Worm (Caenorhabditis elegans): Measurements from ENCODE around the gene T23G4.2.

Gene T23G4.2

ce11 chrIV:13699384-13699788, 10.0 kb upstream of the T23G4.2 start (continued):
- TF ChIP-seq elt-1 (tag; optimal IDR thresholded peaks at IDR 0.05) = peak; percentile 52
- no peak for TF ChIP-seq dmd-4 (tag; optimal IDR thresholded peaks at IDR 0.05)
- no peak for TF ChIP-seq aly-2 (tag; optimal IDR thresholded peaks at IDR 0.05)

- TF ChIP-seq fos-1 (tag; optimal IDR thresholded peaks at IDR 0.05) (no peak), lin-39 (tag; optimal IDR thresholded peaks at IDR 0.05) (no peak), ztf-4 (tag; optimal IDR thresholded peaks at IDR 0.05) (no peak), mbf-1 (tag; optimal IDR thresholded peaks at IDR 0.05) (no peak), nhr-77 (tag; optimal IDR thresholded peaks at IDR 0.05) (no peak), ztf-11 (tag; optimal IDR thresholded peaks at IDR 0.05) (no peak), blmp-1 (tag; optimal IDR thresholded peaks at IDR 0.05; ENCODE audit: insufficient read depth) (no peak), sma-9 (GFP tag; optimal IDR thresholded peaks at IDR 0.05) (no peak), sma-9 (tag; optimal IDR thresholded peaks at IDR 0.05) (no peak), unc-55 (GFP tag; optimal IDR thresholded peaks at IDR 0.05) (no peak), unc-62 (GFP tag; optimal IDR thresholded peaks at IDR 0.05) (no peak), crh-2 (tag; optimal IDR thresholded peaks at IDR 0.05) (no peak), nhr-21 (tag; optimal IDR thresholded peaks at IDR 0.05) (no peak), zag-1 (tag; optimal IDR thresholded peaks at IDR 0.05) (no peak), gmeb-1 (tag; optimal IDR thresholded peaks at IDR 0.05) (no peak), unc-39 (tag; optimal IDR thresholded peaks at IDR 0.05) (no peak)
These were observed 9.2 kb upstream of the T23G4.2 start, which contains the start of gene T23G4.127 for ce11 chrIV:13698603-13699002. Gene T23G4.127 (minus strand): TSS chrIV:13698703.

- TF ChIP-seq ama-1 (optimal IDR thresholded peaks at IDR 0.05) = no peak
- TF ChIP-seq ZK546.5 (tag; optimal IDR thresholded peaks at IDR 0.05) = no peak
- TF ChIP-seq C34F6.9 (tag; optimal IDR thresholded peaks at IDR 0.05) = no peak
- TF ChIP-seq unc-39 (tag; optimal IDR thresholded peaks at IDR 0.05) = no peak
These were observed 7.5 kb upstream of the T23G4.2 start for ce11 chrIV:13696900-13697299.

- TF ChIP-seq lsy-2 (tag; optimal IDR thresholded peaks at IDR 0.05) (peak in 1 of 2 experiments; percentile 36), zag-1 (tag; optimal IDR thresholded peaks at IDR 0.05) (peak; percentile 32), sma-9 (GFP tag; optimal IDR thresholded peaks at IDR 0.05) (peak; percentile 37), sma-9 (tag; optimal IDR thresholded peaks at IDR 0.05) (no peak), nhr-25 (tag; optimal IDR thresholded peaks at IDR 0.05) (peak; percentile 42), mab-5 (tag; optimal IDR thresholded peaks at IDR 0.05) (peak; percentile 97), sem-4 (tag; optimal IDR thresholded peaks at IDR 0.05) (peak; percentile 27), ceh-16 (tag; optimal IDR thresholded peaks at IDR 0.05) (peak; percentile 98), lin-39 (tag; optimal IDR thresholded peaks at IDR 0.05) (peak; percentile 93), unc-55 (GFP tag; optimal IDR thresholded peaks at IDR 0.05) (peak; percentile 7), crh-2 (tag; optimal IDR thresholded peaks at IDR 0.05) (peak; percentile 19), unc-62 (GFP tag; optimal IDR thresholded peaks at IDR 0.05) (peak; percentile 97), nhr-21 (tag; optimal IDR thresholded peaks at IDR 0.05) (no peak), C34F6.9 (tag; optimal IDR thresholded peaks at IDR 0.05) (no peak), F13H6.1 (tag; optimal IDR thresholded peaks at IDR 0.05) (peak; percentile 68), Y55F3AM.14 (GFP tag; optimal IDR thresholded peaks at IDR 0.05) (peak; percentile 33), peb-1 (tag; optimal IDR thresholded peaks at IDR 0.05) (no peak), nhr-129 (tag; optimal IDR thresholded peaks at IDR 0.05) (peak; percentile 78), ztf-4 (tag; optimal IDR thresholded peaks at IDR 0.05) (no peak)
These were observed 6.5 kb upstream of the T23G4.2 start for ce11 chrIV:13695720-13696364.

- TF ChIP-seq nhr-129 (tag; optimal IDR thresholded peaks at IDR 0.05) = no peak
- TF ChIP-seq snpc-4 (tag; optimal IDR thresholded peaks at IDR 0.05) = peak; percentile 30
- TF ChIP-seq skn-1 (tag; optimal IDR thresholded peaks at IDR 0.05) = no peak
- TF ChIP-seq elt-1 (tag; optimal IDR thresholded peaks at IDR 0.05) = no peak
- no peak for TF ChIP-seq lin-13 (GFP tag; optimal IDR thresholded peaks at IDR 0.05)
- TF ChIP-seq egl-27 (tag; optimal IDR thresholded peaks at IDR 0.05) = no peak
These were observed 5.9 kb upstream of the T23G4.2 start for ce11 chrIV:13695302-13695701.
